Fruit fly (Drosophila melanogaster) whole organism, pupa: ENCODE results near the gene CG10096.

Experiments
- CG10348 ChIP-seq: fragments of 200-800 bp; sonication (Bioruptor generic); IDR thresholded peaks from 2 replicates; pipeline ENCODE4 v1.3.6; 2022; ENCODE audit warnings: missing biosample characterization, missing genetic modification characterization
- CG12605 ChIP-seq: fragments of 200-800 bp; sonication (Bioruptor generic); IDR thresholded peaks from 2 replicates; pipeline ENCODE4 v1.3.6; 2022; ENCODE audit warnings: missing biosample characterization, missing genetic modification characterization
- CG13204 ChIP-seq: fragments of 200-800 bp; sonication (Bioruptor generic); optimal IDR thresholded peaks from 2 replicates; lab custom pipeline; 2018; ENCODE audit warnings: missing biosample characterization, mild to moderate bottlenecking, missing genetic modification characterization, moderate library complexity
- CG14655 ChIP-seq: fragments of 200-800 bp; sonication (Bioruptor generic); optimal IDR thresholded peaks from 3 replicates; lab custom pipeline; 2017; ENCODE audit warnings: mild to moderate bottlenecking, missing biosample characterization, missing genetic modification reagents, missing genetic modification characterization
- CG15710 ChIP-seq: fragments of 200-800 bp; sonication (Bioruptor generic); optimal IDR thresholded peaks from 2 replicates; lab custom pipeline; 2018; ENCODE audit warnings: missing biosample characterization, mild to moderate bottlenecking, missing genetic modification characterization, moderate library complexity
- CG17806 ChIP-seq: fragments of 200-800 bp; sonication (Bioruptor generic); optimal IDR thresholded peaks from 2 replicates; lab custom pipeline; 2018; ENCODE audit warnings: missing biosample characterization, mild to moderate bottlenecking, missing genetic modification characterization, moderate library complexity
- CG32121 ChIP-seq: fragments of 200-800 bp; sonication (Bioruptor generic); IDR thresholded peaks from 2 replicates; pipeline ENCODE4 v1.3.6; 2022; ENCODE audit warnings: missing biosample characterization, missing genetic modification characterization
- CG34367 ChIP-seq: fragments of 200-800 bp; sonication (Bioruptor generic); optimal IDR thresholded peaks from 2 replicates; lab custom pipeline; 2018; ENCODE audit warnings: missing biosample characterization, mild to moderate bottlenecking, missing genetic modification characterization
- CG4496 ChIP-seq: fragments of 200-800 bp; sonication (Bioruptor generic); IDR thresholded peaks from 3 replicates; pipeline ENCODE4 v1.3.6; 2022; ENCODE audit warnings: missing biosample characterization, missing genetic modification characterization
- CG8159 ChIP-seq: fragments of 200-800 bp; sonication (Bioruptor generic); optimal IDR thresholded peaks from 3 replicates; lab custom pipeline; 2018; ENCODE audit warnings: missing biosample characterization, mild to moderate bottlenecking, missing genetic modification characterization, moderate library complexity
- CG8301 ChIP-seq: fragments of 200-800 bp; sonication (Bioruptor generic); optimal IDR thresholded peaks from 2 replicates; lab custom pipeline; 2018; ENCODE audit warnings: missing biosample characterization, mild to moderate bottlenecking, missing genetic modification characterization
- CG9948 ChIP-seq: fragments of 200-800 bp; sonication (Bioruptor generic); optimal IDR thresholded peaks from 2 replicates; lab custom pipeline; 2018; ENCODE audit warnings: missing biosample characterization, mild to moderate bottlenecking, missing genetic modification characterization, moderate library complexity
- D1 ChIP-seq: fragments of 200-800 bp; sonication (Bioruptor generic); optimal IDR thresholded peaks from 2 replicates; lab custom pipeline; 2018; ENCODE audit warnings: missing biosample characterization, mild to moderate bottlenecking, missing genetic modification characterization, moderate library complexity
- EcR ChIP-seq: fragments of 200-800 bp; sonication (Bioruptor generic); optimal IDR thresholded peaks from 3 replicates; lab custom pipeline; 2019; ENCODE audit warnings: missing biosample characterization, missing genetic modification characterization, mild to moderate bottlenecking, moderate library complexity, missing genetic modification reagents
- Ets98B ChIP-seq: fragments of 200-800 bp; sonication (Bioruptor generic); IDR thresholded peaks from 2 replicates; pipeline ENCODE4 v1.3.6; 2022; ENCODE audit warnings: missing biosample characterization, missing genetic modification characterization
- Pif1A ChIP-seq: fragments of 200-800 bp; sonication (Bioruptor generic); optimal IDR thresholded peaks from 3 replicates; lab custom pipeline; 2016; ENCODE audit warnings: missing biosample characterization, missing genetic modification characterization
- Pif1B ChIP-seq: fragments of 200-800 bp; sonication (Bioruptor generic); optimal IDR thresholded peaks from 3 replicates; lab custom pipeline; 2016; ENCODE audit warnings: missing biosample characterization, missing genetic modification characterization
- Snoo ChIP-seq: fragments of 200-800 bp; sonication (Bioruptor generic); optimal IDR thresholded peaks from 3 replicates; lab custom pipeline; 2017; ENCODE audit warnings: missing biosample characterization, mild to moderate bottlenecking, missing genetic modification characterization, inconsistent platforms
- fd96Ca ChIP-seq: fragments of 200-800 bp; sonication (Bioruptor generic); IDR thresholded peaks from 3 replicates; pipeline ENCODE4 v1.3.6; 2022; ENCODE audit warnings: missing biosample characterization, missing genetic modification characterization
- gl ChIP-seq: fragments of 200-800 bp; sonication (Bioruptor generic); optimal IDR thresholded peaks from 2 replicates; lab custom pipeline; 2018; ENCODE audit warnings: missing biosample characterization, mild to moderate bottlenecking, missing genetic modification characterization
- rn ChIP-seq: fragments of 200-800 bp; sonication (Bioruptor generic); IDR thresholded peaks from 2 replicates; pipeline ENCODE4 v1.3.6; 2022; ENCODE audit warnings: missing biosample characterization, missing genetic modification characterization

Gene CG10096

dm6 chr3R:12439401-12440143 lies 43.8 kb upstream of the CG10096 start, which contains the start of gene Desat1:
Gene Desat1, plus strand, starts transcription at chr3R:12439600.
- TF ChIP-seq EcR (GFP tag; lab: Kevin White, UChicago) (peak; percentile 5), CG9948 (tag; lab: Kevin White, UChicago) (no peak), CG8301 (no peak)

- TF ChIP-seq gl (tag; lab: Kevin White, UChicago) = no peak
- TF ChIP-seq CG4496 (GFP tag; lab: Robert Waterston, UW) = no peak
- TF ChIP-seq Snoo (tag; lab: Kevin White, UChicago) = no peak
- TF ChIP-seq CG15710 (tag; lab: Kevin White, UChicago) = no peak
- TF ChIP-seq CG14655 (GFP tag; lab: Kevin White, UChicago) = no peak
- no peak for TF ChIP-seq CG13204 (GFP tag; lab: Kevin White, UChicago)
- TF ChIP-seq rn (GFP tag; lab: Robert Waterston, UW) = no peak
- TF ChIP-seq Pif1A = no peak
- no peak for TF ChIP-seq EcR (GFP tag; lab: Kevin White, UChicago)
- TF ChIP-seq fd96Ca (GFP tag; lab: Robert Waterston, UW) = no peak
- no peak for TF ChIP-seq CG32121 (GFP tag; lab: Robert Waterston, UW)
- TF ChIP-seq CG8301 = no peak
- no peak for TF ChIP-seq Pif1B (GFP tag; lab: Kevin White, UChicago)
- no peak for TF ChIP-seq CG12605 (GFP tag; lab: Robert Waterston, UW)
- TF ChIP-seq CG34367 (tag; lab: Kevin White, UChicago) = no peak
- no peak for TF ChIP-seq Ets98B (GFP tag; lab: Robert Waterston, UW)
- no peak for TF ChIP-seq CG10348 (GFP tag; lab: Robert Waterston, UW)
- no peak for TF ChIP-seq CG8159 (tag; lab: Kevin White, UChicago)
Observed at dm6 chr3R:12439039-12439400, 43.2 kb upstream of the CG10096 start, which contains the start of the genes CG17207 and CG46427. Gene CG17207, minus strand, starts transcription at chr3R:12439139. Gene CG46427, minus strand, starts transcription at chr3R:12439139.

DNA sequence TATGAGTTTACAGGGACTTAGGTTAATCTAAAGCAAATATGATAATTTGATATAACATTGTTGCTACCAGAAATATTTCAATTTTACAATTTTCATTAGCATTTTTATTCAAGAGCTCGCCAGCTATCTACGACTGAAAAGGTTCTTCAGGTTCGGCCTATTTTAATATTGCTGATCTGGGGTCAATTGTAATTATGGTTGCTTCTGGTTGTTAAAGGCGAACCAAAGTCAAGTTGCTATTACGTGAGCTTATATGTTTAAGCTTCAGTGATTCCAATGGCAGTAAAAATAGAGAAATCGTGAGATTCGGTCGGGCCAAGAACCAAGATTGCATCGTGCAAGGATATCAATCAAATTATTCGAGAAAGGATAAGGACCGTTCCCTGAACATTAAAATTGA lies 40.2 kb upstream of the CG10096 start, which contains the start of gene Desat2:
Gene Desat2, plus strand, starts transcription at position 301 of the 400 bp plus-strand sequence.
- TF ChIP-seq CG17806 (tag; lab: Kevin White, UChicago) (no peak), CG4496 (GFP tag; lab: Robert Waterston, UW) (no peak), CG32121 (GFP tag; lab: Robert Waterston, UW) (no peak), Snoo (tag; lab: Kevin White, UChicago) (no peak), rn (GFP tag; lab: Robert Waterston, UW) (no peak), Ets98B (GFP tag; lab: Robert Waterston, UW) (no peak)
- TF ChIP-seq, all 21 proteins: peak for 0

- TF ChIP-seq CG10348 (GFP tag; lab: Robert Waterston, UW) (no peak), CG17806 (tag; lab: Kevin White, UChicago) (peak; percentile 35), CG14655 (GFP tag; lab: Kevin White, UChicago) (no peak), CG12605 (GFP tag; lab: Robert Waterston, UW) (no peak), Snoo (tag; lab: Kevin White, UChicago) (peak; percentile 32), CG13204 (GFP tag; lab: Kevin White, UChicago) (no peak), CG9948 (tag; lab: Kevin White, UChicago) (peak; percentile 41), CG32121 (GFP tag; lab: Robert Waterston, UW) (0 out of 2 replicates have a peak, but pooled peaks have one; percentile 29), CG15710 (tag; lab: Kevin White, UChicago) (peak; percentile 63), EcR (GFP tag; lab: Kevin White, UChicago) (no peak)
- TF ChIP-seq, all 21 proteins: peak for 5
Observed at dm6 chr3R:12433764-12434163, 38.0 kb upstream of the CG10096 start, which contains the start of the genes Aos1 and Srlp. Gene Aos1, minus strand, starts transcription at chr3R:12433822. Gene Srlp, plus strand, starts transcription at chr3R:12434098.

dm6 chr3R:12431030-12431489 lies 35.3 kb upstream of the CG10096 start, which contains the start of gene Prosalpha2:
Gene Prosalpha2, plus strand, starts transcription at chr3R:12431321.
- TF ChIP-seq CG15710 (tag; lab: Kevin White, UChicago) = peak; percentile 9
- TF ChIP-seq CG34367 (tag; lab: Kevin White, UChicago) = no peak
- TF ChIP-seq CG13204 (GFP tag; lab: Kevin White, UChicago) = no peak
- peak; percentile 16 for TF ChIP-seq CG9948 (tag; lab: Kevin White, UChicago)

- TF ChIP-seq rn (GFP tag; lab: Robert Waterston, UW) = no peak
- TF ChIP-seq CG10348 (GFP tag; lab: Robert Waterston, UW) = no peak
- no peak for TF ChIP-seq CG14655 (GFP tag; lab: Kevin White, UChicago)
- no peak for TF ChIP-seq Snoo (tag; lab: Kevin White, UChicago)
- no peak for TF ChIP-seq gl (tag; lab: Kevin White, UChicago)
- TF ChIP-seq CG32121 (GFP tag; lab: Robert Waterston, UW) = no peak
- TF ChIP-seq EcR (GFP tag; lab: Kevin White, UChicago) = no peak
- TF ChIP-seq CG12605 (GFP tag; lab: Robert Waterston, UW) = no peak
- TF ChIP-seq Ets98B (GFP tag; lab: Robert Waterston, UW) = no peak
- no peak for TF ChIP-seq D1 (tag; lab: Kevin White, UChicago)
- no peak for TF ChIP-seq CG8159 (tag; lab: Kevin White, UChicago)
Observed at dm6 chr3R:12429120-12429610, 33.4 kb upstream of the CG10096 start, which contains the start of the genes CG5641 and CG5245. Gene CG5641, minus strand, starts transcription at chr3R:12429282. Gene CG5245, plus strand, starts transcription at chr3R:12429560.
